In the genomic region with DNA sequence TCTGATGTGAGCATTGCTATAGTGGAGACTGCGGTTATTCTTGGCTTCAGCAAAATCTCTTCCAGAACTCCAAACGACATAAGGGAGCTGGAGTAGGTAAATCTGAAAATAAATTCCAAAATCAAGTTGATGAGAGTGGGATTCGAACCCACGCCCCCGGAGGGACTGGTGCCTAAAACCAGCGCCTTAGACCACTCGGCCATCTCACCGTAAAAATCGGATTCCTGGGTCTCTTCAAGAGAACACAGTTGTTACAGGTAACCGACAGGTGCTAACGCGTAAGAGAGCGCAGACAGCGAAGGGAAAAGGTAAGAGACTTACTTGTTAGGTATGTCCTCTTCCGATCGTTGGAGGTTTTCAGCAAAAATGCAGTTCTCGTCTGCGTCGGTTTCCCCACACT, we compare ENCODE assay signal across 5 worm cellular contexts.
TF ChIP-seq lines count a peak whose summit lies in the region.

No protein-coding gene starts in this region.

TF ChIP-seq in whole organism, L1 larva, 84 proteins besides CTCF, POLR2A, EP300 and RAD21 (continues in another document):
- peak; percentile 16 to 77 for TF ChIP-seq lin-35 (GFP tag; optimal IDR thresholded peaks at IDR 0.05; lab: Kevin White, UChicago)
- TF ChIP-seq C04F5.9 (tag; optimal IDR thresholded peaks at IDR 0.05; lab: Kevin White, UChicago): no peak
- no peak for TF ChIP-seq aha-1 (tag; optimal IDR thresholded peaks at IDR 0.05; lab: Kevin White, UChicago)
- TF ChIP-seq nhr-20 (tag; optimal IDR thresholded peaks at IDR 0.05; lab: Kevin White, UChicago): peak; percentile 48
- no peak for TF ChIP-seq ets-5 (GFP tag; IDR thresholded peaks at IDR 0.05; lab: Robert Waterston, UW)
- TF ChIP-seq egl-13 (tag; optimal IDR thresholded peaks at IDR 0.05; lab: Kevin White, UChicago): no peak
- TF ChIP-seq mab-9 (GFP tag; IDR thresholded peaks at IDR 0.05; lab: Robert Waterston, UW): no peak
- no peak for TF ChIP-seq hlh-4 (tag; optimal IDR thresholded peaks at IDR 0.05; lab: Kevin White, UChicago)
- peak; percentile 47 for TF ChIP-seq skn-1 (tag; optimal IDR thresholded peaks at IDR 0.05; lab: Kevin White, UChicago)
- no peak for TF ChIP-seq grh-1 (GFP tag; IDR thresholded peaks at IDR 0.05; lab: Robert Waterston, UW)
- peak; percentile 24 for TF ChIP-seq nhr-47 (tag; optimal IDR thresholded peaks at IDR 0.05; lab: Kevin White, UChicago)
- TF ChIP-seq nhr-84 (tag; optimal IDR thresholded peaks at IDR 0.05; lab: Kevin White, UChicago): no peak
- peak; percentile 38 for TF ChIP-seq blmp-1 (tag; optimal IDR thresholded peaks at IDR 0.05; lab: Kevin White, UChicago)
- TF ChIP-seq nhr-77 (tag; optimal IDR thresholded peaks at IDR 0.05; lab: Kevin White, UChicago): peak; percentile 47
- peak in 1 of 2 experiments; percentile 52 for TF ChIP-seq lsy-2 (tag; optimal IDR thresholded peaks at IDR 0.05; lab: Kevin White, UChicago)
- peak; percentile 60 for TF ChIP-seq mep-1 (tag; optimal IDR thresholded peaks at IDR 0.05; lab: Kevin White, UChicago)
- TF ChIP-seq unc-62 (GFP tag; optimal IDR thresholded peaks at IDR 0.05; lab: Kevin White, UChicago): no peak
- no peak for TF ChIP-seq ceh-88 (GFP tag; IDR thresholded peaks at IDR 0.05; lab: Robert Waterston, UW)

TF ChIP-seq in whole organism, L3 larva, 47 proteins besides CTCF, POLR2A, EP300 and RAD21:
- TF ChIP-seq pqm-1 (tag; optimal IDR thresholded peaks at IDR 0.05; lab: Kevin White, UChicago): peak; percentile 40
- TF ChIP-seq snpc-4 (tag; optimal IDR thresholded peaks at IDR 0.05; lab: Kevin White, UChicago): peak; percentile 29
- TF ChIP-seq ceh-82 (tag; optimal IDR thresholded peaks at IDR 0.05; lab: Kevin White, UChicago): no peak
- peak; percentile 53 for TF ChIP-seq nhr-25 (tag; optimal IDR thresholded peaks at IDR 0.05; lab: Kevin White, UChicago)
- peak; percentile 39 for TF ChIP-seq nhr-23 (tag; optimal IDR thresholded peaks at IDR 0.05; lab: Kevin White, UChicago)
- TF ChIP-seq nhr-67 (tag; optimal IDR thresholded peaks at IDR 0.05; lab: Kevin White, UChicago): no peak
- peak; percentile 41 for TF ChIP-seq lsy-12 (tag; optimal IDR thresholded peaks at IDR 0.05; lab: Kevin White, UChicago)
- TF ChIP-seq elt-2 (tag; optimal IDR thresholded peaks at IDR 0.05; lab: Kevin White, UChicago): peak; percentile 20
- peak; percentile 36 for TF ChIP-seq nfya-1 (tag; optimal IDR thresholded peaks at IDR 0.05; lab: Kevin White, UChicago; ENCODE audit: insufficient read depth)
- no peak for TF ChIP-seq fos-1 (tag; optimal IDR thresholded peaks at IDR 0.05; lab: Kevin White, UChicago)
- TF ChIP-seq elt-3 (tag; optimal IDR thresholded peaks at IDR 0.05; lab: Kevin White, UChicago): no peak
- TF ChIP-seq lin-39 (tag; optimal IDR thresholded peaks at IDR 0.05; lab: Kevin White, UChicago): peak; percentile 2
- no peak for TF ChIP-seq mml-1 (tag; optimal IDR thresholded peaks at IDR 0.05; lab: Kevin White, UChicago)
TF ChIP-seq in whole organism, L3 larva: peak in this region for 8.

TF ChIP-seq in whole organism, early embryonic, 17 proteins besides CTCF, POLR2A, EP300 and RAD21:
- peak; percentile 27 for TF ChIP-seq tra-4 (tag; optimal IDR thresholded peaks at IDR 0.05; lab: Kevin White, UChicago)
- no peak for TF ChIP-seq ama-1 (optimal IDR thresholded peaks at IDR 0.05; lab: Kevin White, UChicago)
- TF ChIP-seq flt-1 (GFP tag; IDR thresholded peaks at IDR 0.05; lab: Robert Waterston, UW): no peak
- peak; percentile 30 for TF ChIP-seq aly-1 (tag; optimal IDR thresholded peaks at IDR 0.05; lab: Kevin White, UChicago)
- no peak for TF ChIP-seq ceh-36 (tag; optimal IDR thresholded peaks at IDR 0.05; lab: Kevin White, UChicago)
- no peak for TF ChIP-seq hmg-4 (GFP tag; optimal IDR thresholded peaks at IDR 0.05; lab: Kevin White, UChicago)
- TF ChIP-seq scrt-1 (GFP tag; IDR thresholded peaks at IDR 0.05; lab: Robert Waterston, UW): peak; percentile 63; the same call in 1 of the 2 replicates
- TF ChIP-seq tbx-11 (GFP tag; IDR thresholded peaks at IDR 0.05; lab: Robert Waterston, UW): 0 out of 2 replicates have a peak, but pooled peaks have one; percentile 48
- peak; percentile 68; the same call in 1 of the 2 replicates for TF ChIP-seq sea-1 (GFP tag; conservative IDR thresholded peaks at IDR 0.05; lab: Robert Waterston, UW)
- peak; percentile 3 for TF ChIP-seq hnd-1 (tag; optimal IDR thresholded peaks at IDR 0.05; lab: Kevin White, UChicago)
- no peak for TF ChIP-seq F13C5.2 (tag; optimal IDR thresholded peaks at IDR 0.05; lab: Kevin White, UChicago)
- no peak for TF ChIP-seq ets-7 (tag; optimal IDR thresholded peaks at IDR 0.05; lab: Kevin White, UChicago)
- TF ChIP-seq B0310.2 (tag; optimal IDR thresholded peaks at IDR 0.05; lab: Kevin White, UChicago): no peak
- TF ChIP-seq ceh-13 (GFP tag; optimal IDR thresholded peaks at IDR 0.05; lab: Kevin White, UChicago): peak; percentile 22

TF ChIP-seq in whole organism, midembryonic, 9 proteins besides CTCF, POLR2A, EP300 and RAD21:
- 0 out of 2 replicates have a peak, but pooled peaks have one; percentile 68 for TF ChIP-seq flt-1 (GFP tag; IDR thresholded peaks at IDR 0.05; lab: Robert Waterston, UW)
- peak; percentile 59; the same call in 1 of the 2 replicates for TF ChIP-seq ztf-29 (GFP tag; IDR thresholded peaks at IDR 0.05; lab: Robert Waterston, UW)
- peak; percentile 47 for TF ChIP-seq ref-1 (GFP tag; conservative IDR thresholded peaks at IDR 0.05; lab: Robert Waterston, UW)
- TF ChIP-seq ztf-23 (GFP tag; IDR thresholded peaks at IDR 0.05; lab: Robert Waterston, UW): 0 out of 2 replicates have a peak, but pooled peaks have one; percentile 45
- 0 out of 2 replicates have a peak, but pooled peaks have one; percentile 40 for TF ChIP-seq T22C8.4 (GFP tag; IDR thresholded peaks at IDR 0.05; lab: Robert Waterston, UW)
- TF ChIP-seq klf-2 (GFP tag; conservative IDR thresholded peaks at IDR 0.05; lab: Robert Waterston, UW): no peak
- TF ChIP-seq tab-1 (GFP tag; IDR thresholded peaks at IDR 0.05; lab: Robert Waterston, UW): no peak; the same call in 1 of the 2 replicates

TF ChIP-seq in whole organism, young adult, 124 proteins besides CTCF, POLR2A, EP300 and RAD21 (continues in another document):
- TF ChIP-seq rcor-1 (GFP tag; IDR thresholded peaks at IDR 0.05; lab: Robert Waterston, UW) (peak; percentile 38; the same call in 1 of the 2 replicates), rpc-1 (optimal IDR thresholded peaks at IDR 0.05; lab: Kevin White, UChicago) (peak; percentile 67), rpc-1 (tag; optimal IDR thresholded peaks at IDR 0.05; lab: Kevin White, UChicago) (peak; percentile 74), tbp1 (GFP tag; optimal IDR thresholded peaks at IDR 0.05; lab: Kevin White, UChicago) (peak; percentile 87), snpc-1.1 (tag; optimal IDR thresholded peaks at IDR 0.05; lab: Kevin White, UChicago; ENCODE audit: insufficient read depth) (peak; percentile 14), pbrm-1 (GFP tag; IDR thresholded peaks at IDR 0.05; lab: Robert Waterston, UW) (peak; percentile 78; the same call in 1 of the 2 replicates), hlh-12 (tag; optimal IDR thresholded peaks at IDR 0.05; lab: Kevin White, UChicago) (no peak), lsl-1 (GFP tag; optimal IDR thresholded peaks at IDR 0.05; lab: Kevin White, UChicago) (peak; percentile 26), T26A5.8 (tag; optimal IDR thresholded peaks at IDR 0.05; lab: Kevin White, UChicago) (no peak), B0336.3 (GFP tag; IDR thresholded peaks at IDR 0.05; lab: Robert Waterston, UW) (no peak), lin-26 (GFP tag; IDR thresholded peaks at IDR 0.05; lab: Robert Waterston, UW) (no peak), ceh-40 (GFP tag; IDR thresholded peaks at IDR 0.05; lab: Robert Waterston, UW) (peak; percentile 58; the same call in 1 of the 2 replicates), F23B12.7 (tag; optimal IDR thresholded peaks at IDR 0.05; lab: Kevin White, UChicago; ENCODE audit: insufficient read depth) (peak; percentile 60), snpc-4 (GFP tag; optimal IDR thresholded peaks at IDR 0.05; lab: Kevin White, UChicago) (peak; percentile 61), snpc-4 (tag; optimal IDR thresholded peaks at IDR 0.05; lab: Kevin White, UChicago) (peak in 3 of 4 experiments; percentile 73 to 91 (median 76)), lag-1 (GFP tag; IDR thresholded peaks at IDR 0.05; lab: Robert Waterston, UW) (no peak), nfyb-1 (GFP tag; IDR thresholded peaks at IDR 0.05; lab: Robert Waterston, UW) (peak; percentile 72; the same call in 1 of the 2 replicates), lin-54 (GFP tag; optimal IDR thresholded peaks at IDR 0.05; lab: Kevin White, UChicago) (no peak), efl-1 (GFP tag; optimal IDR thresholded peaks at IDR 0.05; lab: Kevin White, UChicago) (no peak), F52B5.7 (tag; optimal IDR thresholded peaks at IDR 0.05; lab: Kevin White, UChicago) (peak; percentile 13), egl-44 (GFP tag; IDR thresholded peaks at IDR 0.05; lab: Robert Waterston, UW) (no peak), akir-1 (GFP tag; optimal IDR thresholded peaks at IDR 0.05; lab: Kevin White, UChicago) (no peak), madf-3 (GFP tag; IDR thresholded peaks at IDR 0.05; lab: Robert Waterston, UW) (0 out of 2 replicates have a peak, but pooled peaks have one; percentile 20), T07F8.4 (tag; optimal IDR thresholded peaks at IDR 0.05; lab: Kevin White, UChicago) (peak; percentile 10), ztf-28 (GFP tag; IDR thresholded peaks at IDR 0.05; lab: Robert Waterston, UW) (no peak), ZK185.1 (tag; optimal IDR thresholded peaks at IDR 0.05; lab: Kevin White, UChicago; ENCODE audit: poor library complexity, severe bottlenecking) (peak; percentile 4), ceh-27 (GFP tag; optimal IDR thresholded peaks at IDR 0.05; lab: Kevin White, UChicago) (peak; percentile 38), ztf-18 (tag; optimal IDR thresholded peaks at IDR 0.05; lab: Kevin White, UChicago) (peak; percentile 43), madf-10 (tag; optimal IDR thresholded peaks at IDR 0.05; lab: Kevin White, UChicago) (peak; percentile 9), snpc-3.4 (tag; optimal IDR thresholded peaks at IDR 0.05; lab: Kevin White, UChicago) (peak; percentile 34), madf-6 (GFP tag; IDR thresholded peaks at IDR 0.05; lab: Robert Waterston, UW) (no peak; the same call in 1 of the 2 replicates), F33H1.4 (GFP tag; IDR thresholded peaks at IDR 0.05; lab: Robert Waterston, UW) (peak; percentile 18; the same call in 1 of the 2 replicates), ekl-4 (GFP tag; IDR thresholded peaks at IDR 0.05; lab: Robert Waterston, UW) (no peak; the same call in 1 of the 2 replicates), hmg-1.2 (GFP tag; IDR thresholded peaks at IDR 0.05; lab: Robert Waterston, UW) (peak; percentile 71), F39B2.1 (GFP tag; IDR thresholded peaks at IDR 0.05; lab: Robert Waterston, UW) (no peak), aptf-3 (GFP tag; IDR thresholded peaks at IDR 0.05; lab: Robert Waterston, UW) (no peak), sdz-38 (tag; optimal IDR thresholded peaks at IDR 0.05; lab: Kevin White, UChicago) (no peak)
